Worm (Caenorhabditis elegans) whole organism, L4/young adult: ENCODE results near the gene ZK662.5.

Experiments used
- W03F9.2 ChIP-seq: fragments of 150-350 bp; optimal IDR thresholded peaks from 2 replicates; lab custom pipeline; 2014; ENCODE audit warnings: missing biosample characterization, missing genetic modification characterization
- dao-5 ChIP-seq: sonication (generic microtip); optimal IDR thresholded peaks from 2 replicates; lab custom pipeline; 2016; ENCODE audit warnings: missing genotype, missing genetic modification characterization, moderate library complexity, missing compliant biosample characterization
- him-1 ChIP-seq: sonication (generic microtip); optimal IDR thresholded peaks from 2 replicates; lab custom pipeline; 2016; ENCODE audit warnings: missing genotype, missing genetic modification reagents, missing genetic modification characterization, missing compliant biosample characterization

DNA sequence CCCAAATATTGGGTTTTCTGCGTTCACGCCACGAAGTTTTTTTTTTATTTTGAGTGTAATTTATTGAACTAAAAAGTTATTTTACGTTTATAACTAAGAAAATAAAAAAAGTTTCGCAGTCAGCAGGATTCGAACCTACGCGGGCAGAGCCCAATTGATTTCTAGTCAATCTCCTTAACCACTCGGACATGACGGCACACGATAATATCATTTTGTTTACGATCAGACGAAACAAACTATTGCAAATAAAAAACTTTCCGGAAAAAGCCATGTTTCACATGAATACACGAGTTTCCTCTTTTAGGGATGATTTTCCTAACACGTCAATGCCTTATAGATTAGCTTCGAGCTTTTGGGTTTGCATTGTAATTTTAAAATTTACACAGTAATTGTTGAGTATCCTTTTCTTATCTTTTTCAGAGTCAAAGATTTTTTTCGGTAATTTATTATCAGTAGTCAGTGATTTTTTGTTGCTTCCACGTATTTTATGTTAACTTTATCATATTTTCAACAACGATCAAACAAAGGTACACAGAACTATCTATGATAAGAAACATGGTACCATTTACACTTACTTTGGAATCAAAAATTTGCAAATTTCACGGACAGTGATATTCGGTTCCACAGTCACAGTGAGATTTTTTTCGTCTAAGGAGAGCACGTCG lies 48.6 kb downstream of the ZK662.5 start:
- TF ChIP-seq W03F9.2 (tag; lab: Kevin White, UChicago) (no peak), him-1 (tag; lab: Kevin White, UChicago) (no peak), dao-5 (tag; lab: Kevin White, UChicago) (no peak)
